Fruit fly (Drosophila melanogaster) S2 (cell line): ENCODE measurements around the gene Sox21a.

Source experiments
- CG8478 ChIP-seq: fragments of >200 bp; optimal IDR thresholded peaks from 2 replicates; lab custom pipeline; 2018
- CTCF ChIP-seq, 2 experiments: fragments of >200 bp; optimal IDR thresholded peaks; 2 replicates each; lab custom pipeline; 2018

- TF ChIP-seq CTCF (optimal IDR thresholded peaks at IDR 0.05; lab: Kevin White, UChicago) (no peak), CG8478 (lab: Kevin White, UChicago) (no peak)
Observed at dm6 chr3L:14086225-14086624, 21.7 kb downstream of the Sox21a start.
